Fruit fly (Drosophila melanogaster) whole organism, wandering third instar larva: ENCODE measurements around the gene CG10874.

ENCODE experiments used
- Abd-B ChIP-seq: fragments of >200 bp; optimal IDR thresholded peaks from 2 replicates; lab custom pipeline; 2017; ENCODE audit warnings: missing biosample characterization, missing genetic modification characterization
- CG32264 ChIP-seq: fragments of 200-800 bp; sonication (Bioruptor generic); optimal IDR thresholded peaks from 2 replicates; lab custom pipeline; 2016; ENCODE audit warnings: missing biosample characterization, missing genetic modification characterization
- CG9705 ChIP-seq: fragments of 200-800 bp; sonication (Bioruptor generic); optimal IDR thresholded peaks from 2 replicates; lab custom pipeline; 2018; ENCODE audit warnings: missing biosample characterization, mild to moderate bottlenecking, missing genetic modification characterization
- CrebA ChIP-seq: fragments of 200-800 bp; sonication (Bioruptor generic); optimal IDR thresholded peaks from 2 replicates; lab custom pipeline; 2016; ENCODE audit warnings: missing biosample characterization, mild to moderate bottlenecking, missing genetic modification characterization, borderline replicate concordance
- Dfd ChIP-seq: fragments of >200 bp; optimal IDR thresholded peaks from 2 replicates; lab custom pipeline; 2017; ENCODE audit warnings: missing biosample characterization, missing genetic modification characterization
- Dif ChIP-seq: fragments of 200-275, 200-300 bp; sonication (Bioruptor generic); optimal IDR thresholded peaks from 2 replicates; lab custom pipeline; 2018; ENCODE audit warnings: missing biosample characterization, missing genetic modification characterization; ENCODE audit not compliant: partially characterized antibody
- GATAd ChIP-seq: sonication (Bioruptor generic); optimal IDR thresholded peaks from 2 replicates; lab custom pipeline; 2016; ENCODE audit warnings: missing biosample characterization, missing genetic modification characterization
- HLH106 ChIP-seq: fragments of 200-800 bp; optimal IDR thresholded peaks from 3 replicates; lab custom pipeline; 2019; ENCODE audit warnings: missing biosample characterization, mild to moderate bottlenecking, missing genetic modification characterization, moderate library complexity
- Hnf4 ChIP-seq: fragments of 200-800 bp; sonication (Bioruptor generic); optimal IDR thresholded peaks from 2 replicates; lab custom pipeline; 2016; ENCODE audit warnings: missing biosample characterization, mild to moderate bottlenecking, missing genetic modification characterization
- Hr78 ChIP-seq: fragments of >200 bp; optimal IDR thresholded peaks from 2 replicates; lab custom pipeline; 2017; ENCODE audit warnings: missing biosample characterization, missing genetic modification characterization
- Hr83 ChIP-seq: fragments of 200-300 bp; sonication (Bioruptor generic); optimal IDR thresholded peaks from 2 replicates; lab custom pipeline; 2016; ENCODE audit warnings: missing biosample characterization, mild to moderate bottlenecking, missing genetic modification characterization, moderate library complexity; ENCODE audit not compliant: poor library complexity, severe bottlenecking
- Jra ChIP-seq: sonication (Bioruptor generic); optimal IDR thresholded peaks from 2 replicates; lab custom pipeline; 2016; ENCODE audit warnings: missing biosample characterization, missing genetic modification characterization
- Mio ChIP-seq: sonication (Bioruptor generic); optimal IDR thresholded peaks from 2 replicates; lab custom pipeline; 2016; ENCODE audit warnings: missing biosample characterization, missing genetic modification characterization
- Myc ChIP-seq: fragments of >200 bp; optimal IDR thresholded peaks from 2 replicates; lab custom pipeline; 2017
- N ChIP-seq: fragments of >200 bp; optimal IDR thresholded peaks from 2 replicates; lab custom pipeline; 2018; ENCODE audit warnings: missing biosample characterization, missing external identifiers, missing genetic modification characterization
- OdsH ChIP-seq: fragments of 200-800 bp; sonication (Bioruptor generic); optimal IDR thresholded peaks from 2 replicates; lab custom pipeline; 2016; ENCODE audit warnings: missing biosample characterization, mild to moderate bottlenecking, missing genetic modification characterization
- Rel ChIP-seq, 2 experiments: fragments of 200-800 bp; sonication (Bioruptor generic) in 1 of 2; optimal IDR thresholded peaks; 2 replicates in 1 of 2; 3 replicates in 1 of 2; lab custom pipeline; 2016 to 2019; ENCODE audit warnings: mild to moderate bottlenecking in 2 of 2, missing biosample characterization in 2 of 2, missing genetic modification characterization in 2 of 2, moderate library complexity in 1 of 2
- Sp1 ChIP-seq: fragments of 200-800 bp; sonication (Bioruptor generic); optimal IDR thresholded peaks from 3 replicates; lab custom pipeline; 2019; ENCODE audit warnings: missing biosample characterization, mild to moderate bottlenecking, missing genetic modification characterization, moderate library complexity
- Vsx2 ChIP-seq: fragments of 200-300, 225-300 bp; sonication (Bioruptor generic); optimal IDR thresholded peaks from 2 replicates; lab custom pipeline; 2018; ENCODE audit warnings: missing biosample characterization, missing genetic modification characterization; ENCODE audit not compliant: partially characterized antibody
- br ChIP-seq: fragments of 200-800 bp; sonication (Bioruptor generic); optimal IDR thresholded peaks from 2 replicates; lab custom pipeline; 2016; ENCODE audit warnings: missing biosample characterization, missing genetic modification characterization
- brk ChIP-seq: fragments of 200-800 bp; sonication (Bioruptor generic); optimal IDR thresholded peaks from 2 replicates; lab custom pipeline; 2016; ENCODE audit warnings: missing biosample characterization, mild to moderate bottlenecking, missing genetic modification characterization
- dl ChIP-seq, 2 experiments: fragments of 175-275, 200-275 bp in 1 of 2; fragments of 200-275 bp in 1 of 2; sonication (Bioruptor generic); optimal IDR thresholded peaks; lab custom pipeline; 2018; ENCODE audit warnings: mild to moderate bottlenecking in 2 of 2, missing biosample characterization in 2 of 2, missing genetic modification characterization in 2 of 2, moderate library complexity in 2 of 2; ENCODE audit not compliant: partially characterized antibody in 2 of 2, insufficient read depth in 1 of 2
- dmrt93B ChIP-seq: fragments of 200-800 bp; sonication (Bioruptor generic); optimal IDR thresholded peaks from 2 replicates; lab custom pipeline; 2018; ENCODE audit warnings: missing biosample characterization, mild to moderate bottlenecking, missing genetic modification characterization
- dsf ChIP-seq: sonication (Bioruptor generic); optimal IDR thresholded peaks from 2 replicates; lab custom pipeline; 2016; ENCODE audit warnings: missing biosample characterization, missing genetic modification characterization, borderline replicate concordance
- ey ChIP-seq: fragments of 200-800 bp; sonication (Bioruptor generic); optimal IDR thresholded peaks from 2 replicates; lab custom pipeline; 2016; ENCODE audit warnings: missing biosample characterization, missing genetic modification characterization
- foxo ChIP-seq, 2 experiments: fragments of 200-800 bp; sonication (Bioruptor generic); optimal IDR thresholded peaks; 2 replicates in 1 of 2; 3 replicates in 1 of 2; lab custom pipeline; 2016 to 2017; ENCODE audit warnings: missing biosample characterization in 2 of 2, missing genetic modification characterization in 2 of 2
- fru ChIP-seq: fragments of 200-800 bp; sonication (Bioruptor generic); optimal IDR thresholded peaks from 3 replicates; lab custom pipeline; 2016; ENCODE audit warnings: missing biosample characterization, mild to moderate bottlenecking, missing genetic modification characterization
- h ChIP-seq: fragments of 200-800 bp; sonication (Bioruptor generic); optimal IDR thresholded peaks from 3 replicates; lab custom pipeline; 2016; ENCODE audit warnings: missing biosample characterization, mild to moderate bottlenecking, missing genetic modification characterization
- jim ChIP-seq: fragments of 175-275, 200-325 bp; sonication (Bioruptor generic); optimal IDR thresholded peaks from 2 replicates; lab custom pipeline; 2016; ENCODE audit warnings: missing biosample characterization, mild to moderate bottlenecking, missing genetic modification characterization
- lola ChIP-seq: fragments of >200 bp; optimal IDR thresholded peaks from 2 replicates; lab custom pipeline; 2017; ENCODE audit warnings: missing biosample characterization, missing genetic modification characterization
- pan ChIP-seq: fragments of >200 bp; optimal IDR thresholded peaks from 2 replicates; lab custom pipeline; 2017
- psq ChIP-seq: fragments of 200-800 bp; sonication (Bioruptor generic); optimal IDR thresholded peaks from 3 replicates; lab custom pipeline; 2017; ENCODE audit warnings: missing biosample characterization, mild to moderate bottlenecking, missing genetic modification characterization, moderate library complexity
- rgr ChIP-seq: fragments of 200-800 bp; sonication (Bioruptor generic); optimal IDR thresholded peaks from 3 replicates; lab custom pipeline; 2016; ENCODE audit warnings: missing biosample characterization, mild to moderate bottlenecking, missing genetic modification characterization
- sage ChIP-seq: fragments of 200-800 bp; sonication (Bioruptor generic); optimal IDR thresholded peaks from 2 replicates; lab custom pipeline; 2016; ENCODE audit warnings: missing biosample characterization, mild to moderate bottlenecking, missing genetic modification characterization
- sv ChIP-seq: fragments of 200-800 bp; sonication (Bioruptor generic); optimal IDR thresholded peaks from 3 replicates; lab custom pipeline; 2016; ENCODE audit warnings: missing biosample characterization, missing genetic modification characterization
- tai ChIP-seq: sonication (Bioruptor generic); optimal IDR thresholded peaks from 2 replicates; lab custom pipeline; 2016; ENCODE audit warnings: missing biosample characterization, missing genetic modification characterization
- usp ChIP-seq: fragments of >200 bp; optimal IDR thresholded peaks from 2 replicates; lab custom pipeline; 2017; ENCODE audit warnings: missing biosample characterization, missing genetic modification characterization
- woc ChIP-seq: sonication (Bioruptor generic); optimal IDR thresholded peaks from 2 replicates; lab custom pipeline; 2016; ENCODE audit warnings: missing biosample characterization, mild to moderate bottlenecking, missing genetic modification characterization

CG10874 gene

dm6 chr2L:2155453-2155852, 36.7 kb downstream of the CG10874 start, which contains the start of gene CG15382:
Gene CG15382, plus strand, starts transcription at chr2L:2155753.
- TF ChIP-seq Myc (lab: Kevin White, UChicago) (no peak), pan (lab: Kevin White, UChicago) (no peak), h (GFP tag; lab: Kevin White, UChicago) (no peak), Rel (GFP tag; optimal IDR thresholded peaks at IDR 0.05; lab: Kevin White, UChicago) (no peak), Rel (tag; optimal IDR thresholded peaks at IDR 0.05; lab: Kevin White, UChicago) (no peak)
- TF ChIP-seq, all 38 proteins: peak for 0

dm6 chr2L:2151544-2152290, 40.5 kb downstream of the CG10874 start, which contains the start of gene AIF:
Gene AIF, plus strand, starts transcription at chr2L:2151754.
- TF ChIP-seq Myc (lab: Kevin White, UChicago) (peak; percentile 44), psq (GFP tag; lab: Kevin White, UChicago) (no peak), OdsH (GFP tag; lab: Kevin White, UChicago) (no peak), dmrt93B (no peak)

- no peak for TF ChIP-seq Vsx2 (GFP tag; lab: Kevin White, UChicago)
- no peak for TF ChIP-seq jim
- no peak for TF ChIP-seq h (GFP tag; lab: Kevin White, UChicago)
- TF ChIP-seq pan (lab: Kevin White, UChicago) = no peak
- TF ChIP-seq Hnf4 (GFP tag; lab: Kevin White, UChicago) = no peak
- no peak for TF ChIP-seq lola (GFP tag; lab: Kevin White, UChicago)
- TF ChIP-seq CG32264 (GFP tag; lab: Kevin White, UChicago) = peak; percentile 75
- TF ChIP-seq Hr83 (GFP tag; lab: Kevin White, UChicago) = peak; percentile 20
- peak; percentile 66 for TF ChIP-seq dsf (GFP tag; lab: Kevin White, UChicago)
- peak; percentile 93 for TF ChIP-seq rgr (GFP tag; lab: Kevin White, UChicago)
- peak; percentile 81 for TF ChIP-seq CG9705 (GFP tag; lab: Kevin White, UChicago)
- TF ChIP-seq tai (GFP tag; lab: Kevin White, UChicago) = no peak
- TF ChIP-seq Dfd (GFP tag; lab: Kevin White, UChicago) = no peak
- peak; percentile 88 for TF ChIP-seq OdsH (GFP tag; lab: Kevin White, UChicago)
- TF ChIP-seq sv = peak; percentile 76
- TF ChIP-seq Abd-B = no peak
- TF ChIP-seq dl (GFP tag; optimal IDR thresholded peaks at IDR 0.05; lab: Kevin White, UChicago; ENCODE audit: insufficient read depth in 1 of 2, partially characterized antibody in 2 of 2) = no peak
- TF ChIP-seq usp = no peak
- TF ChIP-seq Myc (lab: Kevin White, UChicago) = no peak
- peak; percentile 46 for TF ChIP-seq Dif
- no peak for TF ChIP-seq brk (GFP tag; lab: Kevin White, UChicago)
- no peak for TF ChIP-seq N (GFP tag; lab: Kevin White, UChicago)
- no peak for TF ChIP-seq Mio (GFP tag; lab: Kevin White, UChicago)
- TF ChIP-seq fru = no peak
- TF ChIP-seq foxo (GFP tag; optimal IDR thresholded peaks at IDR 0.05; lab: Kevin White, UChicago) = peak; percentile 60 to 92
- no peak for TF ChIP-seq sage
- peak; percentile 52 for TF ChIP-seq GATAd (GFP tag; lab: Kevin White, UChicago)
- no peak for TF ChIP-seq CrebA (GFP tag; lab: Kevin White, UChicago)
- TF ChIP-seq dmrt93B = no peak
- no peak for TF ChIP-seq Jra
- TF ChIP-seq Sp1 (GFP tag; lab: Kevin White, UChicago) = peak; percentile 91
- TF ChIP-seq ey (GFP tag; lab: Kevin White, UChicago) = peak; percentile 92
- no peak for TF ChIP-seq woc (GFP tag; lab: Kevin White, UChicago)
- TF ChIP-seq Rel (GFP tag; optimal IDR thresholded peaks at IDR 0.05; lab: Kevin White, UChicago) = no peak
- no peak for TF ChIP-seq Rel (tag; optimal IDR thresholded peaks at IDR 0.05; lab: Kevin White, UChicago)
- peak; percentile 75 for TF ChIP-seq psq (GFP tag; lab: Kevin White, UChicago)
- TF ChIP-seq HLH106 (tag; lab: Kevin White, UChicago) = peak; percentile 93
- no peak for TF ChIP-seq br (GFP tag; lab: Kevin White, UChicago)
- TF ChIP-seq Hr78 (GFP tag; lab: Kevin White, UChicago) = no peak
These were observed 45.0 kb downstream of the CG10874 start, which contains the start of the genes CG11723 and Tbcd for dm6 chr2L:2147208-2147607. Gene CG11723, minus strand, starts transcription at chr2L:2147275. Gene Tbcd, plus strand, starts transcription at chr2L:2147518.
